Worm (Caenorhabditis elegans) whole organism, young adult: ENCODE measurements around the gene sec-23.
A peak's percentile ranks its signal among the peaks of the same experiment; 100 is the strongest.
"Not testable (repeated sequence)": the region's sequence is repeated elsewhere in the genome, so short reads cannot be mapped to it uniquely, and the experiment has no call there.

Experiments
- F33H1.4 ChIP-seq: fragments of 200-800 bp; sonication (Bioruptor generic); IDR thresholded peaks from 2 replicates; pipeline ENCODE4 v1.3.6; 2022; ENCODE audit warnings: missing genetic modification reagents, missing genetic modification characterization, missing compliant biosample characterization
- F37B4.10 ChIP-seq: fragments of 200-800 bp; sonication (Bioruptor generic); IDR thresholded peaks from 2 replicates; pipeline ENCODE4 v1.3.6; 2022; ENCODE audit warnings: missing genetic modification characterization, missing compliant biosample characterization
- K11D2.4 ChIP-seq: fragments of 200-800 bp; sonication (Bioruptor generic); IDR thresholded peaks from 2 replicates; pipeline ENCODE4 v1.3.6; 2022; ENCODE audit warnings: missing genetic modification reagents, missing genetic modification characterization, missing compliant biosample characterization
- lin-35 ChIP-seq, 3 experiments: fragments of 150-350 bp in 2 of 3; sonication (generic microtip) in 1 of 3; optimal IDR thresholded peaks; 2 replicates each; lab custom pipeline; 2014 to 2018; ENCODE audit warnings: missing biosample characterization in 3 of 3, missing genetic modification characterization in 3 of 3, missing genetic modification reagents in 3 of 3

DNA sequence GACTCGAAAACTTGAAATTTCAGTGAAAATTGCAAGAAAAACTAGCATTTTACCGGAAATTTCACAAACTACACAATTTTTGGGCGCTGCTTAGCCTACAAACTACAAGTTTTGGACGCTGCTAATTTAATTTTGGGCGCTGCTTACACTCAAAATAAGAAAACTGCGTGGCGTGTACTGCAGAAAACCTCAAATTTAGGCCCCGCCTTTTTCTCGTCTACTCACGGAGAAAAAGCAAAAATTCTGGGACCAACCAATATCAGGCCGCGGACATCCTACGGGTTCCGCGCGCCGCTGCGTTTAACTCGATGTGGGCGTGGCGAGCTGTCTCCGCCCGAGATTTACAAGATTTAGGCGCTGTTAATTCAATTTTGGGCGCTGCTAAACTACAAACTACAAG, 2.7 kb upstream of the sec-23 start:
- not testable (repeated sequence) for TF ChIP-seq K11D2.4 (GFP tag; lab: Robert Waterston, UW); F33H1.4 (GFP tag; lab: Robert Waterston, UW); lin-35 (GFP tag; optimal IDR thresholded peaks at IDR 0.05; lab: Kevin White, UChicago)
- 0 out of 2 replicates have a peak, but pooled peaks have one; percentile 58 for TF ChIP-seq F37B4.10 (GFP tag; lab: Robert Waterston, UW)
